Worm (Caenorhabditis elegans): ENCODE data around the gene F46C3.7.
A peak's percentile ranks its signal among the peaks of the same experiment; 100 is the strongest.

ce11 chrX:11466444-11467319 lies 26.8 kb downstream of the F46C3.7 start:
- TF ChIP-seq nhr-25 (tag; optimal IDR thresholded peaks at IDR 0.05) (no peak), nhr-77 (tag; optimal IDR thresholded peaks at IDR 0.05) (no peak), pha-4 (tag; optimal IDR thresholded peaks at IDR 0.05) (peak; percentile 83), mdl-1 (tag; optimal IDR thresholded peaks at IDR 0.05) (no peak), ZK546.5 (tag; optimal IDR thresholded peaks at IDR 0.05) (no peak), egl-27 (tag; optimal IDR thresholded peaks at IDR 0.05) (no peak), nhr-11 (tag; optimal IDR thresholded peaks at IDR 0.05) (no peak)

Data from whole organism, L3 larva.